Worm (Caenorhabditis elegans): ENCODE results near the gene tasp-1.

DNA sequence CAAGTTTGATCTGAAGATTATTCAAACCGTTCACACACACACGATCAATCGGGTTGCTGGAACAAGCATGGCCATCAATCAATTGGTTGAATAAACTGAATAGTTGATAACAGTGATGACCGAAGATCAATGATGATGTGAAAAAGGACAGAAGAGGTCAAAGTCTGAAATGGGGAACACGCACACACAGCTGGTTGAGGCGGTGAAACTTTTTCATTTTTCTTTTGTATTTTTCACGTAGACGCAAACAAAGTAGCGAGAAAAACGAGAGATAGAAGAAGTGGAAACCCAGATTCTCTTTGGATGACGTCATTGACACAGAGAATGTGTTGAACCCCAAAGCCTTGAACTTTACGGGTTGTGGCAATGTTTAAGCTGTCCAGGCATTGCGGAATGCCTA is 41.6 kb upstream of the tasp-1 start:
- TF ChIP-seq snpc-1.1 (tag; optimal IDR thresholded peaks at IDR 0.05; ENCODE audit: insufficient read depth) (no peak), let-607 (tag; optimal IDR thresholded peaks at IDR 0.05) (peak in 1 of 2 experiments; percentile 6), snpc-1.3 (tag; optimal IDR thresholded peaks at IDR 0.05; ENCODE audit: insufficient read depth) (no peak), attf-5 (GFP tag; optimal IDR thresholded peaks at IDR 0.05) (peak; percentile 46), B0336.3 (GFP tag; IDR thresholded peaks at IDR 0.05) (no peak), ama-1 (optimal IDR thresholded peaks at IDR 0.05) (peak; percentile 75), ama-1 (GFP tag; optimal IDR thresholded peaks at IDR 0.05) (no peak)

Data from whole organism, young adult.